Fruit fly (Drosophila melanogaster) whole organism, embryonic: Measurements from ENCODE around the gene CG46312.

Source experiments
- Atf6 ChIP-seq: fragments of 200-800 bp; sonication (Bioruptor generic); IDR thresholded peaks from 2 replicates; pipeline ENCODE4 v1.3.6; 2022; ENCODE audit warnings: missing biosample characterization, missing genetic modification characterization
- CG1024 ChIP-seq: fragments of 200-800 bp; sonication (Bioruptor generic); IDR thresholded peaks from 2 replicates; pipeline ENCODE4 v1.3.6; 2022; ENCODE audit warnings: missing biosample characterization, missing genetic modification characterization
- CG10267 ChIP-seq: fragments of 200-800 bp; sonication (Bioruptor generic); optimal IDR thresholded peaks from 2 replicates; lab custom pipeline; 2018; ENCODE audit warnings: missing biosample characterization, mild to moderate bottlenecking, missing genetic modification characterization, moderate library complexity
- CG10431 ChIP-seq: fragments of 200-800 bp; sonication (Bioruptor generic); optimal IDR thresholded peaks from 3 replicates; lab custom pipeline; 2018; ENCODE audit warnings: missing biosample characterization, mild to moderate bottlenecking, missing genetic modification characterization
- CG11695 ChIP-seq: fragments of 200-800 bp; sonication (Bioruptor generic); IDR thresholded peaks from 3 replicates; pipeline ENCODE4 v1.3.6; 2022; ENCODE audit warnings: missing biosample characterization, missing genetic modification characterization
- CG15514 ChIP-seq: fragments of 200-800 bp; sonication (Bioruptor generic); optimal IDR thresholded peaks from 3 replicates; lab custom pipeline; 2017; ENCODE audit warnings: missing biosample characterization, missing genetic modification characterization, mild to moderate bottlenecking, moderate library complexity, missing genetic modification reagents
- CG16863 ChIP-seq: fragments of 200-800 bp; sonication (Bioruptor generic); optimal IDR thresholded peaks from 3 replicates; lab custom pipeline; 2016; ENCODE audit warnings: missing biosample characterization, missing genetic modification characterization
- CG17802 ChIP-seq: fragments of 200-800 bp; sonication (Bioruptor generic); optimal IDR thresholded peaks from 2 replicates; lab custom pipeline; 2018; ENCODE audit warnings: missing biosample characterization, mild to moderate bottlenecking, missing genetic modification characterization, moderate library complexity
- CG17912 ChIP-seq: fragments of 200-800 bp; sonication (Bioruptor generic); optimal IDR thresholded peaks from 2 replicates; lab custom pipeline; 2018; ENCODE audit warnings: missing biosample characterization, mild to moderate bottlenecking, missing genetic modification characterization
- CG1832 ChIP-seq: fragments of 200-800 bp; sonication (Bioruptor generic); optimal IDR thresholded peaks from 2 replicates; lab custom pipeline; 2017; ENCODE audit warnings: missing biosample characterization, mild to moderate bottlenecking, missing genetic modification characterization, inconsistent platforms
- CG2712 ChIP-seq: fragments of 200-800 bp; optimal IDR thresholded peaks from 3 replicates; lab custom pipeline; 2019; ENCODE audit warnings: missing biosample characterization, mild to moderate bottlenecking, missing genetic modification characterization, moderate library complexity
- CG30020 ChIP-seq: fragments of 200-800 bp; optimal IDR thresholded peaks from 2 replicates; lab custom pipeline; 2019; ENCODE audit warnings: missing biosample characterization, mild to moderate bottlenecking, missing genetic modification characterization, moderate library complexity
- CG34224 ChIP-seq: fragments of 200-800 bp; sonication (Bioruptor generic); IDR thresholded peaks from 3 replicates; pipeline ENCODE4 v1.3.6; 2022; ENCODE audit warnings: missing biosample characterization, missing genetic modification characterization; ENCODE audit not compliant: partially characterized antibody
- CG4617 ChIP-seq: fragments of 200-800 bp; sonication (Bioruptor generic); optimal IDR thresholded peaks from 3 replicates; lab custom pipeline; 2016; ENCODE audit warnings: missing biosample characterization, missing genetic modification characterization, borderline replicate concordance
- CG7357 ChIP-seq: fragments of 200-800 bp; sonication (Bioruptor generic); IDR thresholded peaks from 3 replicates; pipeline ENCODE4 v1.3.6; 2022; ENCODE audit warnings: missing biosample characterization, missing genetic modification characterization
- CG7839 ChIP-seq: fragments of 200-800 bp; sonication (Bioruptor generic); optimal IDR thresholded peaks from 3 replicates; lab custom pipeline; 2018; ENCODE audit warnings: missing biosample characterization, mild to moderate bottlenecking, missing genetic modification characterization, moderate library complexity
- CG8281 ChIP-seq: fragments of 200-800 bp; sonication (Bioruptor generic); optimal IDR thresholded peaks from 2 replicates; lab custom pipeline; 2018; ENCODE audit warnings: missing biosample characterization, mild to moderate bottlenecking, missing genetic modification characterization, moderate library complexity
- CG8290 ChIP-seq, 3 experiments: fragments of 200-800 bp; sonication (Bioruptor generic); optimal IDR thresholded peaks; 2 replicates each; lab custom pipeline; 2016 to 2019; ENCODE audit warnings: missing biosample characterization in 3 of 3, missing genetic modification characterization in 3 of 3, mild to moderate bottlenecking in 2 of 3, moderate library complexity in 1 of 3
- CG8388 ChIP-seq: fragments of 200-800 bp; sonication (Bioruptor generic); optimal IDR thresholded peaks from 2 replicates; lab custom pipeline; 2019; ENCODE audit warnings: missing biosample characterization, mild to moderate bottlenecking, missing genetic modification characterization, moderate library complexity
- CG9797 ChIP-seq: fragments of 200-800 bp; sonication (Bioruptor generic); optimal IDR thresholded peaks from 3 replicates; lab custom pipeline; 2018; ENCODE audit warnings: missing biosample characterization, mild to moderate bottlenecking, missing genetic modification characterization
- CG9876 ChIP-seq: fragments of 200-800 bp; sonication (Bioruptor generic); optimal IDR thresholded peaks from 2 replicates; lab custom pipeline; 2016; ENCODE audit warnings: missing biosample characterization, missing genetic modification characterization
- Chrac-16 ChIP-seq: fragments of 200-800 bp; sonication (Bioruptor generic); optimal IDR thresholded peaks from 3 replicates; lab custom pipeline; 2016; ENCODE audit warnings: missing biosample characterization, missing genetic modification characterization
- Deaf1 ChIP-seq: fragments of 200-800 bp; optimal IDR thresholded peaks from 3 replicates; lab custom pipeline; 2019; ENCODE audit warnings: missing biosample characterization, mild to moderate bottlenecking, missing genetic modification characterization, moderate library complexity
- Fer3 ChIP-seq: fragments of 200-800 bp; sonication (Bioruptor generic); optimal IDR thresholded peaks from 2 replicates; lab custom pipeline; 2018; ENCODE audit warnings: missing biosample characterization, mild to moderate bottlenecking, missing genetic modification characterization, moderate library complexity
- Oaz ChIP-seq: fragments of 200-800 bp; sonication (Bioruptor generic); IDR thresholded peaks from 2 replicates; pipeline ENCODE4 v1.3.6; 2022; ENCODE audit warnings: missing biosample characterization, missing genetic modification characterization
- PHDP ChIP-seq: fragments of 200-800 bp; sonication (Bioruptor generic); optimal IDR thresholded peaks from 3 replicates; lab custom pipeline; 2018; ENCODE audit warnings: missing biosample characterization, mild to moderate bottlenecking, missing genetic modification characterization, moderate library complexity
- Tbp ChIP-seq: fragments of >200 bp; optimal IDR thresholded peaks from 2 replicates; lab custom pipeline; 2018; ENCODE audit warnings: missing biosample characterization, missing genetic modification characterization
- al ChIP-seq: fragments of 200-800 bp; sonication (Bioruptor generic); IDR thresholded peaks from 2 replicates; pipeline ENCODE4 v1.3.6; 2022; ENCODE audit warnings: missing biosample characterization, missing genetic modification characterization
- ap ChIP-seq: fragments of 200-800 bp; sonication (Bioruptor generic); IDR thresholded peaks from 2 replicates; pipeline ENCODE4 v1.3.6; 2022; ENCODE audit warnings: missing biosample characterization, missing genetic modification characterization
- bigmax ChIP-seq: fragments of 200-800 bp; sonication (Bioruptor generic); optimal IDR thresholded peaks from 2 replicates; lab custom pipeline; 2018; ENCODE audit warnings: missing biosample characterization, mild to moderate bottlenecking, missing genetic modification characterization
- exex ChIP-seq: fragments of 200-800 bp; sonication (Bioruptor generic); optimal IDR thresholded peaks from 4 replicates; lab custom pipeline; 2018; ENCODE audit warnings: missing biosample characterization, mild to moderate bottlenecking, missing genetic modification characterization, moderate library complexity
- gce ChIP-seq: fragments of 200-800 bp; sonication (Bioruptor generic); IDR thresholded peaks from 3 replicates; pipeline ENCODE4 v1.3.6; 2022; ENCODE audit warnings: missing biosample characterization, missing genetic modification characterization
- gfzf ChIP-seq: fragments of 200-800 bp; sonication (Bioruptor generic); optimal IDR thresholded peaks from 2 replicates; lab custom pipeline; 2016; ENCODE audit warnings: missing biosample characterization, mild to moderate bottlenecking, missing genetic modification characterization, moderate library complexity
- her ChIP-seq: fragments of 200-800 bp; sonication (Bioruptor generic); optimal IDR thresholded peaks from 2 replicates; lab custom pipeline; 2016; ENCODE audit warnings: missing biosample characterization, missing genetic modification characterization
- nom ChIP-seq: fragments of 200-800 bp; sonication (Bioruptor generic); optimal IDR thresholded peaks from 2 replicates; lab custom pipeline; 2017; ENCODE audit warnings: missing biosample characterization, missing genetic modification characterization, mild to moderate bottlenecking, moderate library complexity, missing genetic modification reagents
- phol ChIP-seq: fragments of 200-800 bp; sonication (Bioruptor generic); optimal IDR thresholded peaks from 3 replicates; lab custom pipeline; 2018; ENCODE audit warnings: missing biosample characterization, mild to moderate bottlenecking, missing genetic modification characterization, moderate library complexity
- prd ChIP-seq, 3 experiments: fragments of >200 bp in 2 of 3; fragments of 200-800 bp in 1 of 3; sonication (Bioruptor generic) in 1 of 3; optimal IDR thresholded peaks in 2 of 3; IDR thresholded peaks in 1 of 3; 2 replicates in 2 of 3; 3 replicates in 1 of 3; pipeline versions ENCODE4 v1.3.6 to Lab custom; 2017 to 2022; ENCODE audit warnings: missing biosample characterization in 1 of 3, missing genetic modification characterization in 1 of 3
- pzg ChIP-seq: fragments of 200-800 bp; sonication (Bioruptor generic); optimal IDR thresholded peaks from 3 replicates; lab custom pipeline; 2018; ENCODE audit warnings: missing biosample characterization, mild to moderate bottlenecking, missing genetic modification characterization, moderate library complexity
- row ChIP-seq: fragments of 200-800 bp; sonication (Bioruptor generic); IDR thresholded peaks from 3 replicates; pipeline ENCODE4 v1.3.6; 2022; ENCODE audit warnings: missing biosample characterization, missing genetic modification characterization
- scrt ChIP-seq: fragments of 200-800 bp; sonication (Bioruptor generic); optimal IDR thresholded peaks from 2 replicates; lab custom pipeline; 2018; ENCODE audit warnings: missing biosample characterization, mild to moderate bottlenecking, missing genetic modification characterization, moderate library complexity
- sens ChIP-seq: fragments of 200-800 bp; sonication (Bioruptor generic); peaks from one replicate; lab custom pipeline; 2016; ENCODE audit warnings: missing biosample characterization, missing genetic modification characterization
- shn ChIP-seq: fragments of 200-800 bp; sonication (Bioruptor generic); optimal IDR thresholded peaks from 3 replicates; lab custom pipeline; 2016; ENCODE audit warnings: missing biosample characterization, missing genetic modification characterization
- ssp ChIP-seq: fragments of 200-800 bp; sonication (Bioruptor generic); IDR thresholded peaks from 2 replicates; pipeline ENCODE4 v1.3.6; 2022; ENCODE audit warnings: missing biosample characterization, missing genetic modification characterization
- stwl ChIP-seq: fragments of 200-800 bp; sonication (Bioruptor generic); optimal IDR thresholded peaks from 3 replicates; lab custom pipeline; 2018; ENCODE audit warnings: missing biosample characterization, mild to moderate bottlenecking, missing genetic modification characterization, moderate library complexity
- tgo ChIP-seq: fragments of 200-800 bp; sonication (Bioruptor generic); IDR thresholded peaks from 3 replicates; pipeline ENCODE4 v1.3.6; 2022; ENCODE audit warnings: missing biosample characterization, missing genetic modification characterization
- tio ChIP-seq: fragments of 200-800 bp; sonication (Bioruptor generic); optimal IDR thresholded peaks from 2 replicates; lab custom pipeline; 2017; ENCODE audit warnings: missing biosample characterization, missing genetic modification characterization, inconsistent platforms
- vvl ChIP-seq: fragments of 200-800 bp; sonication (Bioruptor generic); IDR thresholded peaks from 2 replicates; pipeline ENCODE4 v1.3.6; 2022; ENCODE audit warnings: missing biosample characterization, missing genetic modification characterization
- wor ChIP-seq: fragments of 200-800 bp; sonication (Bioruptor generic); IDR thresholded peaks from 2 replicates; pipeline ENCODE4 v1.3.6; 2022; ENCODE audit warnings: missing biosample characterization, missing genetic modification characterization

Gene CG46312

dm6 chrX:15983501-15983900, 8.3 kb downstream of the CG46312 start, which contains the start of gene Slc25A46a (continued):
- no peak for TF ChIP-seq tio (GFP tag; lab: Kevin White, UChicago)
- TF ChIP-seq stwl (tag; lab: Kevin White, UChicago): peak; percentile 9
- peak; percentile 20 for TF ChIP-seq CG15514
- peak; percentile 13; the same call in 1 of the 2 replicates for TF ChIP-seq vvl (GFP tag; lab: Robert Waterston, UW)
- TF ChIP-seq prd (optimal IDR thresholded peaks at IDR 0.05; lab: Kevin White, UChicago): no peak
- 0 out of 3 replicates have a peak, but pooled peaks have one; percentile 26 for TF ChIP-seq prd (GFP tag; IDR thresholded peaks at IDR 0.05; lab: Robert Waterston, UW)
- TF ChIP-seq Fer3 (tag; lab: Kevin White, UChicago): peak; percentile 4
- TF ChIP-seq CG8290 (GFP tag; optimal IDR thresholded peaks at IDR 0.05; lab: Kevin White, UChicago): peak; percentile 12
- no peak for TF ChIP-seq CG8290 (tag; optimal IDR thresholded peaks at IDR 0.05; lab: Kevin White, UChicago)
- no peak for TF ChIP-seq CG16863 (GFP tag; lab: Kevin White, UChicago)
- TF ChIP-seq sens (GFP tag; lab: Kevin White, UChicago): peak; percentile 47
- TF ChIP-seq row (GFP tag; lab: Robert Waterston, UW): peak; percentile 65
- peak; percentile 33 for TF ChIP-seq CG9797 (GFP tag; lab: Kevin White, UChicago)
- no peak for TF ChIP-seq ap (GFP tag; lab: Robert Waterston, UW)
- TF ChIP-seq her (GFP tag; lab: Kevin White, UChicago): no peak
- TF ChIP-seq phol: peak; percentile 37
- 0 out of 2 replicates have a peak, but pooled peaks have one; percentile 25 for TF ChIP-seq Atf6 (GFP tag; lab: Robert Waterston, UW)
- TF ChIP-seq CG30020 (tag; lab: Kevin White, UChicago): peak; percentile 94
- peak; percentile 93 for TF ChIP-seq CG7357 (GFP tag; lab: Robert Waterston, UW)
- no peak for TF ChIP-seq exex (tag; lab: Kevin White, UChicago)
- TF ChIP-seq Chrac-16 (GFP tag; lab: Kevin White, UChicago): no peak
- TF ChIP-seq CG10267 (tag; lab: Kevin White, UChicago): peak; percentile 15
- peak; percentile 33; the same call in 1 of the 2 replicates for TF ChIP-seq CG1024 (GFP tag; lab: Robert Waterston, UW)
- TF ChIP-seq CG10431 (GFP tag; lab: Kevin White, UChicago): no peak
- TF ChIP-seq CG8388 (GFP tag; lab: Kevin White, UChicago): peak; percentile 4
- TF ChIP-seq wor: no peak
- TF ChIP-seq pzg (GFP tag; lab: Kevin White, UChicago): peak; percentile 47
- peak; percentile 29 for TF ChIP-seq CG4617 (GFP tag; lab: Kevin White, UChicago)
- TF ChIP-seq ssp (GFP tag; lab: Robert Waterston, UW): peak; percentile 86
- peak; percentile 64 for TF ChIP-seq gfzf (GFP tag; lab: Kevin White, UChicago)
- peak; percentile 5 for TF ChIP-seq CG2712

- no peak for TF ChIP-seq scrt
- peak; percentile 6 for TF ChIP-seq gfzf (GFP tag; lab: Kevin White, UChicago)
- no peak for TF ChIP-seq CG34224
- TF ChIP-seq CG17912 (GFP tag; lab: Kevin White, UChicago): no peak
- TF ChIP-seq pzg (GFP tag; lab: Kevin White, UChicago): peak; percentile 15
- TF ChIP-seq PHDP (tag; lab: Kevin White, UChicago): no peak
- no peak for TF ChIP-seq al
- no peak for TF ChIP-seq CG7839
- no peak for TF ChIP-seq CG1832 (GFP tag; lab: Kevin White, UChicago)
- TF ChIP-seq Tbp: no peak
- no peak for TF ChIP-seq shn (GFP tag; lab: Kevin White, UChicago)
- TF ChIP-seq ssp (GFP tag; lab: Robert Waterston, UW): peak; percentile 42; the same call in 1 of the 2 replicates
- peak; percentile 55 for TF ChIP-seq CG17802 (tag; lab: Kevin White, UChicago)
- peak; percentile 6 for TF ChIP-seq nom (GFP tag; lab: Kevin White, UChicago)
- TF ChIP-seq gce (GFP tag; lab: Robert Waterston, UW): no peak
- no peak for TF ChIP-seq CG9876
- no peak for TF ChIP-seq tgo (GFP tag; lab: Robert Waterston, UW)
- TF ChIP-seq Deaf1: peak; percentile 22
- no peak for TF ChIP-seq bigmax (GFP tag; lab: Kevin White, UChicago)
- no peak for TF ChIP-seq Oaz (GFP tag; lab: Robert Waterston, UW)
- no peak for TF ChIP-seq CG11695 (GFP tag; lab: Robert Waterston, UW)
- no peak for TF ChIP-seq CG8281 (tag; lab: Kevin White, UChicago)
Measured at dm6 chrX:15982844-15983243, 8.9 kb downstream of the CG46312 start, which contains the start of gene Cep164. Gene Cep164 (minus strand): TSS chrX:15982944.
